Fruit fly (Drosophila melanogaster) whole organism: Measurements from ENCODE around the gene Acbp1.

Experiments used
- EcR ChIP-seq, 2 experiments: fragments of >200 bp; optimal IDR thresholded peaks; 2 replicates each; lab custom pipeline; 2017; ENCODE audit warnings: missing biosample characterization in 2 of 2, missing genetic modification characterization in 2 of 2, missing genetic modification reagents in 2 of 2
- pan ChIP-seq: fragments of >200 bp; optimal IDR thresholded peaks from 2 replicates; lab custom pipeline; 2017
- psq ChIP-seq: fragments of >200 bp; optimal IDR thresholded peaks from 2 replicates; lab custom pipeline; 2017
- usp ChIP-seq: fragments of >200 bp; optimal IDR thresholded peaks from 2 replicates; lab custom pipeline; 2017; ENCODE audit warnings: missing biosample characterization, missing genetic modification characterization, mixed read lengths

- TF ChIP-seq EcR (GFP tag; optimal IDR thresholded peaks at IDR 0.05; lab: Kevin White, UChicago) = no peak
- no peak for TF ChIP-seq psq (lab: Kevin White, UChicago)
- TF ChIP-seq pan = no peak
- TF ChIP-seq usp (GFP tag; lab: Kevin White, UChicago) = no peak
These were observed 8.4 kb upstream of the Acbp1 start for dm6 chr2L:8170600-8171182.
